Fruit fly (Drosophila melanogaster): Measurements from ENCODE around the gene tgy.

tgy gene

dm6 chrX:19155922-19156437 is 28.9 kb upstream of the tgy start:
- peak; percentile 13 for TF ChIP-seq CG7045 (GFP tag; optimal IDR thresholded peaks at IDR 0.05)
- peak; percentile 35 for TF ChIP-seq CG14711 (tag; optimal IDR thresholded peaks at IDR 0.05)
- peak; percentile 18 for TF ChIP-seq CG5204 (GFP tag; optimal IDR thresholded peaks at IDR 0.05)
- TF ChIP-seq ovo (GFP tag; optimal IDR thresholded peaks at IDR 0.05): no peak
- TF ChIP-seq CG7101 (tag; optimal IDR thresholded peaks at IDR 0.05): peak; percentile 8

dm6 chrX:19154998-19155397 is 27.9 kb upstream of the tgy start:
- peak; percentile 82 for TF ChIP-seq bab1 (GFP tag; optimal IDR thresholded peaks at IDR 0.05)
- peak; percentile 81 for TF ChIP-seq CG33017 (tag; optimal IDR thresholded peaks at IDR 0.05)
- TF ChIP-seq Hr96 (GFP tag; optimal IDR thresholded peaks at IDR 0.05): peak; percentile 46
- TF ChIP-seq Clk (GFP tag; optimal IDR thresholded peaks at IDR 0.05): peak; percentile 22
- peak; percentile 83 for TF ChIP-seq CG14711 (tag; optimal IDR thresholded peaks at IDR 0.05)
- no peak for TF ChIP-seq ovo (GFP tag; optimal IDR thresholded peaks at IDR 0.05)
- peak; percentile 72 for TF ChIP-seq CG12768 (GFP tag; optimal IDR thresholded peaks at IDR 0.05)
- TF ChIP-seq cnc (optimal IDR thresholded peaks at IDR 0.05): no peak
- peak; percentile 35 for TF ChIP-seq Mnt (GFP tag; optimal IDR thresholded peaks at IDR 0.05)
- TF ChIP-seq CG5204 (GFP tag; optimal IDR thresholded peaks at IDR 0.05): peak; percentile 53
- peak; percentile 82 for TF ChIP-seq CG7101 (tag; optimal IDR thresholded peaks at IDR 0.05)
- TF ChIP-seq CG7045 (GFP tag; optimal IDR thresholded peaks at IDR 0.05): peak; percentile 67
- TF ChIP-seq tj (GFP tag; optimal IDR thresholded peaks at IDR 0.05): peak; percentile 37
- peak; percentile 47 for TF ChIP-seq cic (GFP tag; optimal IDR thresholded peaks at IDR 0.05)
- TF ChIP-seq CG11617 (GFP tag; optimal IDR thresholded peaks at IDR 0.05): peak; percentile 54
- no peak for TF ChIP-seq toe (GFP tag; optimal IDR thresholded peaks at IDR 0.05)
- TF ChIP-seq CG1620 (GFP tag; optimal IDR thresholded peaks at IDR 0.05): no peak
- peak; percentile 58 for TF ChIP-seq Crg-1 (GFP tag; optimal IDR thresholded peaks at IDR 0.05)
- peak; percentile 55 for TF ChIP-seq pad (GFP tag; optimal IDR thresholded peaks at IDR 0.05)

dm6 chrX:19154249-19154648 is 27.1 kb upstream of the tgy start:
- no peak for TF ChIP-seq tj (GFP tag; optimal IDR thresholded peaks at IDR 0.05)
- TF ChIP-seq Crg-1 (GFP tag; optimal IDR thresholded peaks at IDR 0.05): no peak
- TF ChIP-seq kay (GFP tag; ENCODE audit: borderline replicate concordance): no peak
- TF ChIP-seq CG5204 (GFP tag; optimal IDR thresholded peaks at IDR 0.05): no peak
- TF ChIP-seq ovo (GFP tag; optimal IDR thresholded peaks at IDR 0.05): no peak
- TF ChIP-seq toe (GFP tag; optimal IDR thresholded peaks at IDR 0.05): no peak
- TF ChIP-seq bab1 (GFP tag; optimal IDR thresholded peaks at IDR 0.05): no peak
- no peak for TF ChIP-seq CG14711 (tag; optimal IDR thresholded peaks at IDR 0.05)
- TF ChIP-seq Hr96 (GFP tag; optimal IDR thresholded peaks at IDR 0.05): no peak
- no peak for TF ChIP-seq CG33017 (tag; optimal IDR thresholded peaks at IDR 0.05)

- no peak for TF ChIP-seq CG7101 (tag; optimal IDR thresholded peaks at IDR 0.05)
- peak; percentile 57 for TF ChIP-seq Mnt (GFP tag; optimal IDR thresholded peaks at IDR 0.05)
- peak; percentile 53 for TF ChIP-seq CG12768 (GFP tag; optimal IDR thresholded peaks at IDR 0.05)
- TF ChIP-seq pad (GFP tag; optimal IDR thresholded peaks at IDR 0.05): peak; percentile 94
- no peak for TF ChIP-seq CG14711 (tag; optimal IDR thresholded peaks at IDR 0.05)
- no peak for TF ChIP-seq CG11617 (GFP tag; optimal IDR thresholded peaks at IDR 0.05)
- no peak for TF ChIP-seq ovo (GFP tag; optimal IDR thresholded peaks at IDR 0.05)
- TF ChIP-seq cic (GFP tag; optimal IDR thresholded peaks at IDR 0.05): peak; percentile 66
- peak; percentile 63 for TF ChIP-seq bab1 (GFP tag; optimal IDR thresholded peaks at IDR 0.05)
- peak; percentile 68 for TF ChIP-seq tj (GFP tag; optimal IDR thresholded peaks at IDR 0.05)
- TF ChIP-seq toe (GFP tag; optimal IDR thresholded peaks at IDR 0.05): no peak
- peak; percentile 93 for TF ChIP-seq kay (GFP tag; ENCODE audit: borderline replicate concordance)
These were observed 26.4 kb upstream of the tgy start for dm6 chrX:19153288-19154130.

- peak; percentile 16 for TF ChIP-seq pad (GFP tag; optimal IDR thresholded peaks at IDR 0.05)
- TF ChIP-seq ovo (GFP tag; optimal IDR thresholded peaks at IDR 0.05): peak; percentile 62
- TF ChIP-seq Crg-1 (GFP tag; optimal IDR thresholded peaks at IDR 0.05): peak; percentile 49
- TF ChIP-seq toe (GFP tag; optimal IDR thresholded peaks at IDR 0.05): peak; percentile 58
- TF ChIP-seq cic (GFP tag; optimal IDR thresholded peaks at IDR 0.05): no peak
- no peak for TF ChIP-seq cnc (optimal IDR thresholded peaks at IDR 0.05)
- TF ChIP-seq CG14711 (tag; optimal IDR thresholded peaks at IDR 0.05): peak; percentile 76
- TF ChIP-seq CG1620 (GFP tag; optimal IDR thresholded peaks at IDR 0.05): peak; percentile 15
- TF ChIP-seq kay (GFP tag; ENCODE audit: borderline replicate concordance): peak; percentile 92
- TF ChIP-seq CG7045 (GFP tag; optimal IDR thresholded peaks at IDR 0.05): peak; percentile 57
- peak; percentile 45 for TF ChIP-seq CG33017 (tag; optimal IDR thresholded peaks at IDR 0.05)
- TF ChIP-seq Hr96 (GFP tag; optimal IDR thresholded peaks at IDR 0.05): peak; percentile 56
- TF ChIP-seq Clk (GFP tag; optimal IDR thresholded peaks at IDR 0.05): no peak
- peak; percentile 23 for TF ChIP-seq tj (GFP tag; optimal IDR thresholded peaks at IDR 0.05)
- TF ChIP-seq CG11617 (GFP tag; optimal IDR thresholded peaks at IDR 0.05): peak; percentile 87
- TF ChIP-seq bab1 (GFP tag; optimal IDR thresholded peaks at IDR 0.05): peak; percentile 64
- TF ChIP-seq CG12768 (GFP tag; optimal IDR thresholded peaks at IDR 0.05): peak; percentile 46
- peak; percentile 22 for TF ChIP-seq Mnt (GFP tag; optimal IDR thresholded peaks at IDR 0.05)
- peak; percentile 74 for TF ChIP-seq CG7101 (tag; optimal IDR thresholded peaks at IDR 0.05)
- TF ChIP-seq CG5204 (GFP tag; optimal IDR thresholded peaks at IDR 0.05): peak; percentile 72
These were observed 25.6 kb upstream of the tgy start for dm6 chrX:19152570-19153287.

Measured in whole organism, adult.